Worm (Caenorhabditis elegans): ENCODE data around the gene got-2.2.

got-2.2 gene

ce11 chrX:6250272-6250752 is 9.5 kb downstream of the got-2.2 start (continued):
- peak; percentile 8 for TF ChIP-seq lin-13 (GFP tag; optimal IDR thresholded peaks at IDR 0.05)
- TF ChIP-seq nhr-6 (tag; optimal IDR thresholded peaks at IDR 0.05): no peak
- peak; percentile 75 for TF ChIP-seq sem-4 (tag; optimal IDR thresholded peaks at IDR 0.05)
- no peak for TF ChIP-seq nhr-12 (tag; optimal IDR thresholded peaks at IDR 0.05)
- no peak for TF ChIP-seq nhr-10 (tag; optimal IDR thresholded peaks at IDR 0.05)
- no peak for TF ChIP-seq mbf-1 (tag; optimal IDR thresholded peaks at IDR 0.05)
- TF ChIP-seq ama-1 (optimal IDR thresholded peaks at IDR 0.05): peak; percentile 11
- peak; percentile 9 to 28 for TF ChIP-seq mdl-1 (tag; optimal IDR thresholded peaks at IDR 0.05)
- no peak for TF ChIP-seq ztf-1 (GFP tag; conservative IDR thresholded peaks at IDR 0.05)
- TF ChIP-seq dmd-4 (tag; optimal IDR thresholded peaks at IDR 0.05): no peak
- TF ChIP-seq peb-1 (tag; optimal IDR thresholded peaks at IDR 0.05): no peak
- peak; percentile 6 for TF ChIP-seq gmeb-1 (tag; optimal IDR thresholded peaks at IDR 0.05)
- TF ChIP-seq lsy-2 (tag; optimal IDR thresholded peaks at IDR 0.05): peak in 1 of 2 experiments; percentile 32
- no peak for TF ChIP-seq mab-5 (tag; optimal IDR thresholded peaks at IDR 0.05)
- no peak for TF ChIP-seq nhr-11 (tag; optimal IDR thresholded peaks at IDR 0.05)
- no peak for TF ChIP-seq nhr-77 (tag; optimal IDR thresholded peaks at IDR 0.05)
- no peak for TF ChIP-seq zag-1 (tag; optimal IDR thresholded peaks at IDR 0.05)
- TF ChIP-seq unc-39 (tag; optimal IDR thresholded peaks at IDR 0.05): no peak
- peak; percentile 98 for TF ChIP-seq nhr-129 (tag; optimal IDR thresholded peaks at IDR 0.05)
- no peak for TF ChIP-seq nhr-23 (tag; optimal IDR thresholded peaks at IDR 0.05)
- TF ChIP-seq unc-62 (GFP tag; optimal IDR thresholded peaks at IDR 0.05): no peak
- no peak for TF ChIP-seq aly-2 (tag; optimal IDR thresholded peaks at IDR 0.05)
- no peak for TF ChIP-seq ztf-4 (tag; optimal IDR thresholded peaks at IDR 0.05)
- TF ChIP-seq ceh-82 (tag; optimal IDR thresholded peaks at IDR 0.05): no peak

- peak; percentile 57 for TF ChIP-seq zag-1 (tag; optimal IDR thresholded peaks at IDR 0.05)
- peak; percentile 62 for TF ChIP-seq sma-9 (GFP tag; optimal IDR thresholded peaks at IDR 0.05)
- no peak for TF ChIP-seq sma-9 (tag; optimal IDR thresholded peaks at IDR 0.05)
- TF ChIP-seq F13H6.1 (tag; optimal IDR thresholded peaks at IDR 0.05): no peak
- TF ChIP-seq lsy-2 (tag; optimal IDR thresholded peaks at IDR 0.05): peak in 1 of 2 experiments; percentile 4
- TF ChIP-seq unc-62 (GFP tag; optimal IDR thresholded peaks at IDR 0.05): no peak
- no peak for TF ChIP-seq ceh-82 (tag; optimal IDR thresholded peaks at IDR 0.05)
- no peak for TF ChIP-seq mdl-1 (tag; optimal IDR thresholded peaks at IDR 0.05)
- no peak for TF ChIP-seq mbf-1 (tag; optimal IDR thresholded peaks at IDR 0.05)
- TF ChIP-seq sem-4 (tag; optimal IDR thresholded peaks at IDR 0.05): peak; percentile 30
- TF ChIP-seq dmd-4 (tag; optimal IDR thresholded peaks at IDR 0.05): no peak
- no peak for TF ChIP-seq Y55F3AM.14 (GFP tag; optimal IDR thresholded peaks at IDR 0.05)
Measured at ce11 chrX:6250866-6251265, 10.1 kb downstream of the got-2.2 start.

ce11 chrX:6251321-6251720 is 10.5 kb downstream of the got-2.2 start:
- TF ChIP-seq lin-13 (GFP tag; optimal IDR thresholded peaks at IDR 0.05): no peak
- peak; percentile 26 for TF ChIP-seq nhr-21 (tag; optimal IDR thresholded peaks at IDR 0.05)
- TF ChIP-seq elt-3 (tag; optimal IDR thresholded peaks at IDR 0.05): no peak
- peak; percentile 1 for TF ChIP-seq sma-9 (GFP tag; optimal IDR thresholded peaks at IDR 0.05)
- TF ChIP-seq sma-9 (tag; optimal IDR thresholded peaks at IDR 0.05): no peak

- no peak for TF ChIP-seq nhr-237 (tag; optimal IDR thresholded peaks at IDR 0.05)
- TF ChIP-seq nhr-77 (tag; optimal IDR thresholded peaks at IDR 0.05): no peak
- no peak for TF ChIP-seq Y55F3AM.14 (GFP tag; optimal IDR thresholded peaks at IDR 0.05)
- TF ChIP-seq ceh-16 (tag; optimal IDR thresholded peaks at IDR 0.05): no peak
- no peak for TF ChIP-seq alr-1 (tag; optimal IDR thresholded peaks at IDR 0.05)
- TF ChIP-seq ztf-1 (GFP tag; conservative IDR thresholded peaks at IDR 0.05): no peak
- TF ChIP-seq lsy-2 (tag; optimal IDR thresholded peaks at IDR 0.05): peak in 1 of 2 experiments; percentile 7
- no peak for TF ChIP-seq mbf-1 (tag; optimal IDR thresholded peaks at IDR 0.05)
- no peak for TF ChIP-seq snpc-4 (tag; optimal IDR thresholded peaks at IDR 0.05)
- no peak for TF ChIP-seq nhr-12 (tag; optimal IDR thresholded peaks at IDR 0.05)
- TF ChIP-seq R02D3.7 (tag; optimal IDR thresholded peaks at IDR 0.05): no peak
- no peak for TF ChIP-seq unc-55 (GFP tag; optimal IDR thresholded peaks at IDR 0.05)
- TF ChIP-seq nhr-21 (tag; optimal IDR thresholded peaks at IDR 0.05): peak; percentile 20
- peak; percentile 53 for TF ChIP-seq fos-1 (tag; optimal IDR thresholded peaks at IDR 0.05)
- TF ChIP-seq ZK546.5 (tag; optimal IDR thresholded peaks at IDR 0.05): no peak
- TF ChIP-seq gmeb-1 (tag; optimal IDR thresholded peaks at IDR 0.05): peak; percentile 21
- TF ChIP-seq ztf-4 (tag; optimal IDR thresholded peaks at IDR 0.05): no peak
- no peak for TF ChIP-seq ceh-82 (tag; optimal IDR thresholded peaks at IDR 0.05)
- TF ChIP-seq unc-62 (GFP tag; optimal IDR thresholded peaks at IDR 0.05): no peak
- TF ChIP-seq aly-2 (tag; optimal IDR thresholded peaks at IDR 0.05): no peak
- TF ChIP-seq sem-4 (tag; optimal IDR thresholded peaks at IDR 0.05): no peak
- TF ChIP-seq skn-1 (tag; optimal IDR thresholded peaks at IDR 0.05): no peak
- peak; percentile 54 for TF ChIP-seq C34F6.9 (tag; optimal IDR thresholded peaks at IDR 0.05)
- no peak for TF ChIP-seq elt-3 (tag; optimal IDR thresholded peaks at IDR 0.05)
- peak in 1 of 2 experiments; percentile 44 for TF ChIP-seq mdl-1 (tag; optimal IDR thresholded peaks at IDR 0.05)
- no peak for TF ChIP-seq elt-1 (tag; optimal IDR thresholded peaks at IDR 0.05)
- no peak for TF ChIP-seq egl-27 (tag; optimal IDR thresholded peaks at IDR 0.05)
- TF ChIP-seq lin-13 (GFP tag; optimal IDR thresholded peaks at IDR 0.05): peak; percentile 49
- no peak for TF ChIP-seq nhr-23 (tag; optimal IDR thresholded peaks at IDR 0.05)
- TF ChIP-seq lin-11 (tag; optimal IDR thresholded peaks at IDR 0.05): peak; percentile 30
- TF ChIP-seq unc-39 (tag; optimal IDR thresholded peaks at IDR 0.05): no peak
- no peak for TF ChIP-seq zag-1 (tag; optimal IDR thresholded peaks at IDR 0.05)
- TF ChIP-seq mab-5 (tag; optimal IDR thresholded peaks at IDR 0.05): no peak
- TF ChIP-seq dmd-4 (tag; optimal IDR thresholded peaks at IDR 0.05): no peak
- TF ChIP-seq sma-9 (GFP tag; optimal IDR thresholded peaks at IDR 0.05): peak; percentile 64
- no peak for TF ChIP-seq sma-9 (tag; optimal IDR thresholded peaks at IDR 0.05)
- TF ChIP-seq nhr-6 (tag; optimal IDR thresholded peaks at IDR 0.05): peak; percentile 5
Measured at ce11 chrX:6251947-6252617, 11.3 kb downstream of the got-2.2 start.

All from whole organism, L2 larva.